Worm (Caenorhabditis elegans) whole organism, L1 larva: Measurements from ENCODE around the gene aexr-2.

ENCODE experiments used
- aly-2 ChIP-seq: fragments of 150-350 bp; optimal IDR thresholded peaks from 2 replicates; lab custom pipeline; 2014; ENCODE audit warnings: missing biosample characterization, missing genetic modification characterization
- ceh-82 ChIP-seq, 3 experiments: fragments of 150-350 bp in 1 of 3; sonication (generic microtip) in 2 of 3; optimal IDR thresholded peaks; 2 replicates each; lab custom pipeline; 2014 to 2017; ENCODE audit warnings: missing biosample characterization in 3 of 3, missing genetic modification characterization in 3 of 3
- elt-3 ChIP-seq, 6 experiments: fragments of 150-350 bp in 1 of 6; sonication (generic microtip); optimal IDR thresholded peaks; 2 replicates each; lab custom pipeline; 2017 to 2018; ENCODE audit warnings: missing biosample characterization in 6 of 6, missing genetic modification characterization in 6 of 6, inconsistent platforms in 1 of 6
- lin-13 ChIP-seq: fragments of 150-350 bp; optimal IDR thresholded peaks from 2 replicates; lab custom pipeline; 2014; ENCODE audit warnings: missing biosample characterization, missing genetic modification reagents, missing genetic modification characterization
- nhr-20 ChIP-seq: sonication (generic microtip); optimal IDR thresholded peaks from 2 replicates; lab custom pipeline; 2016; ENCODE audit warnings: mild to moderate bottlenecking, missing genetic modification characterization, missing compliant biosample characterization
- nhr-77 ChIP-seq: fragments of 150-350 bp; optimal IDR thresholded peaks from 2 replicates; lab custom pipeline; 2014; ENCODE audit warnings: missing biosample characterization, missing genetic modification characterization
- rnt-1 ChIP-seq: sonication (generic microtip); optimal IDR thresholded peaks from 2 replicates; lab custom pipeline; 2016; ENCODE audit warnings: mild to moderate bottlenecking, missing genetic modification characterization, moderate library complexity, missing compliant biosample characterization

ce11 chrX:6653173-6653572 lies 21.8 kb upstream of the aexr-2 start:
- TF ChIP-seq lin-13 = no peak
- no peak for TF ChIP-seq rnt-1 (tag; lab: Kevin White, UChicago)
- no peak for TF ChIP-seq nhr-77 (tag; lab: Kevin White, UChicago)
- TF ChIP-seq ceh-82 (tag; optimal IDR thresholded peaks at IDR 0.05; lab: Kevin White, UChicago) = peak in 1 of 3 experiments; percentile 25
- no peak for TF ChIP-seq elt-3 (tag; optimal IDR thresholded peaks at IDR 0.05; lab: Kevin White, UChicago)
- peak; percentile 39 for TF ChIP-seq nhr-20 (tag; lab: Kevin White, UChicago)
- TF ChIP-seq aly-2 (tag; lab: Kevin White, UChicago) = no peak
